Worm (Caenorhabditis elegans) whole organism, L4/young adult: ENCODE results near the gene fbxa-36.

ENCODE experiments used
- W03F9.2 ChIP-seq: fragments of 150-350 bp; optimal IDR thresholded peaks from 2 replicates; lab custom pipeline; 2014; ENCODE audit warnings: missing biosample characterization, missing genetic modification characterization
- him-1 ChIP-seq: sonication (generic microtip); optimal IDR thresholded peaks from 2 replicates; lab custom pipeline; 2016; ENCODE audit warnings: missing genotype, missing genetic modification reagents, missing genetic modification characterization, missing compliant biosample characterization

DNA sequence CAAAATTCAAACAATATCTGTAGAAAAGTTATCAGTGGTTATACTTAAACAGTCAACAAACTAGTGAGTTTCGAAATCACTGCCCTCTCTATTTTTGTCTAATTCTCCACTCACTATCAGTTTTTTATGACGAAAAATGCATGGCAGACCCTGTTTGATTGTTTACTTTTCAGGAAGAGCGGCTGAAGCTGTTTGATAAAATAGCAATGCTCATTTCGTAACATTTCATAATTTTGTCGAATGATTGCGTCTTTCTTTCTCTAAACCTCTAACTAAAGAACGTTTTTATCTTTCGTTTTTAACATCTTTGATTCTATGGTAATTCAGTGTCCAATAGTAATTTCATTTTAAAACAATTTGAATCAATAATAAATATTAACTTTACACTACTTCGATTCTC is 13.8 kb downstream of the fbxa-36 start:
- TF ChIP-seq him-1 (tag; lab: Kevin White, UChicago) (no peak), W03F9.2 (tag; lab: Kevin White, UChicago) (no peak)
